Fruit fly (Drosophila melanogaster): ENCODE results near the gene CG14210.
A peak's percentile ranks its signal among the peaks of the same experiment; 100 is the strongest.

CG14210 gene

dm6 chrX:19604997-19605396, 11.0 kb upstream of the CG14210 start, which contains the start of gene CG14207 (continued):
- no peak for TF ChIP-seq Oaz (GFP tag; IDR thresholded peaks at IDR 0.05)
- TF ChIP-seq zfh2 (GFP tag; optimal IDR thresholded peaks at IDR 0.05) = no peak
- TF ChIP-seq da (GFP tag; optimal IDR thresholded peaks at IDR 0.05) = no peak
- peak; percentile 31 for TF ChIP-seq CG15269 (tag; optimal IDR thresholded peaks at IDR 0.05)
- peak; percentile 43 for TF ChIP-seq CG34376 (GFP tag; optimal IDR thresholded peaks at IDR 0.05)
- TF ChIP-seq sd (tag; optimal IDR thresholded peaks at IDR 0.05) = peak; percentile 4
- TF ChIP-seq CG10321 (GFP tag; IDR thresholded peaks at IDR 0.05) = no peak
- peak; percentile 39 for TF ChIP-seq CG6854 (GFP tag; optimal IDR thresholded peaks at IDR 0.05)
- TF ChIP-seq CG3407 (GFP tag; optimal IDR thresholded peaks at IDR 0.05) = no peak
- peak; percentile 57; the same call in 1 of the 2 replicates for TF ChIP-seq hbn (GFP tag; IDR thresholded peaks at IDR 0.05; ENCODE audit: partially characterized antibody)
- TF ChIP-seq HLHmδ (GFP tag; optimal IDR thresholded peaks at IDR 0.05) = no peak
- peak; percentile 62; the same call in 2 of the 3 replicates for TF ChIP-seq CG16813 (GFP tag; IDR thresholded peaks at IDR 0.05; ENCODE audit: partially characterized antibody)
- peak; percentile 16 for TF ChIP-seq dmrt99B (tag; optimal IDR thresholded peaks at IDR 0.05)
- TF ChIP-seq pzg (GFP tag; optimal IDR thresholded peaks at IDR 0.05) = peak; percentile 51
- peak; percentile 20 for TF ChIP-seq CG1603 (tag; optimal IDR thresholded peaks at IDR 0.05)
- peak; percentile 42 for TF ChIP-seq lbe (GFP tag; optimal IDR thresholded peaks at IDR 0.05)
- peak; percentile 82 for TF ChIP-seq CG6791 (GFP tag; IDR thresholded peaks at IDR 0.05; ENCODE audit: partially characterized antibody)
- no peak for TF ChIP-seq CG12155 (GFP tag; optimal IDR thresholded peaks at IDR 0.05)
- TF ChIP-seq CG10543 (GFP tag; optimal IDR thresholded peaks at IDR 0.05) = peak; percentile 40
- no peak for TF ChIP-seq CG14965 (GFP tag; optimal IDR thresholded peaks at IDR 0.05; ENCODE audit: borderline replicate concordance)
- TF ChIP-seq usp (GFP tag; optimal IDR thresholded peaks at IDR 0.05) = no peak
- no peak for TF ChIP-seq twi (tag; optimal IDR thresholded peaks at IDR 0.05)
- peak; percentile 67 for TF ChIP-seq Dll (GFP tag; IDR thresholded peaks at IDR 0.05; ENCODE audit: partially characterized antibody)
- peak; percentile 7 for TF ChIP-seq CG7839 (tag; optimal IDR thresholded peaks at IDR 0.05)
- no peak for TF ChIP-seq repo (GFP tag; optimal IDR thresholded peaks at IDR 0.05)
- no peak for TF ChIP-seq CG17802 (tag; optimal IDR thresholded peaks at IDR 0.05)
- TF ChIP-seq CG1647 (GFP tag; optimal IDR thresholded peaks at IDR 0.05) = no peak
- peak; percentile 3 for TF ChIP-seq CG17359 (tag; optimal IDR thresholded peaks at IDR 0.05)
- peak; percentile 29; the same call in 1 of the 2 replicates for TF ChIP-seq Adf1 (GFP tag; IDR thresholded peaks at IDR 0.05)
- no peak for TF ChIP-seq CG10274 (GFP tag; optimal IDR thresholded peaks at IDR 0.05)
- TF ChIP-seq Aef1 (GFP tag; IDR thresholded peaks at IDR 0.05) = no peak
- TF ChIP-seq sna (GFP tag; IDR thresholded peaks at IDR 0.05; ENCODE audit: partially characterized antibody) = peak; percentile 57; the same call in 1 of the 2 replicates
- TF ChIP-seq croc (GFP tag; conservative IDR thresholded peaks at IDR 0.05) = no peak
- no peak for TF ChIP-seq tup (GFP tag; optimal IDR thresholded peaks at IDR 0.05)
- TF ChIP-seq HLH4C (GFP tag; IDR thresholded peaks at IDR 0.05; ENCODE audit: partially characterized antibody) = peak; percentile 88
- TF ChIP-seq CG9609 (GFP tag; optimal IDR thresholded peaks at IDR 0.05) = no peak
- TF ChIP-seq Doc3 (GFP tag; IDR thresholded peaks at IDR 0.05; ENCODE audit: partially characterized antibody) = peak; percentile 61; the same call in 2 of the 3 replicates
- no peak for TF ChIP-seq C15 (GFP tag; IDR thresholded peaks at IDR 0.05)
- TF ChIP-seq ro (GFP tag; IDR thresholded peaks at IDR 0.05) = no peak
- no peak for TF ChIP-seq chif (GFP tag; optimal IDR thresholded peaks at IDR 0.05)
- TF ChIP-seq E2f2 (GFP tag; IDR thresholded peaks at IDR 0.05) = peak; percentile 88
- peak; percentile 9 for TF ChIP-seq wek (GFP tag; optimal IDR thresholded peaks at IDR 0.05)
- peak; percentile 8 for TF ChIP-seq eyg (GFP tag; optimal IDR thresholded peaks at IDR 0.05)
- TF ChIP-seq vvl (GFP tag; IDR thresholded peaks at IDR 0.05) = peak; percentile 64
- peak; percentile 19 for TF ChIP-seq CG3163 (GFP tag; optimal IDR thresholded peaks at IDR 0.05)
- TF ChIP-seq btn (GFP tag; optimal IDR thresholded peaks at IDR 0.05) = no peak
- TF ChIP-seq MBD-R2 (GFP tag; IDR thresholded peaks at IDR 0.05) = peak; percentile 21; the same call in 1 of the 2 replicates
- TF ChIP-seq CG15601 (tag; optimal IDR thresholded peaks at IDR 0.05) = peak; percentile 10
- no peak for TF ChIP-seq p53 (GFP tag; optimal IDR thresholded peaks at IDR 0.05)
- TF ChIP-seq CrebB (tag; optimal IDR thresholded peaks at IDR 0.05) = peak; percentile 17

Measured in whole organism, embryonic.